Worm (Caenorhabditis elegans): ENCODE measurements around the gene F10G2.2.

- TF ChIP-seq ama-1 (optimal IDR thresholded peaks at IDR 0.05), result no peak
- TF ChIP-seq tbx-37 (GFP tag; conservative IDR thresholded peaks at IDR 0.05), result no peak
These were observed at the start of gene F10G2.2 for ce11 chrV:7330868-7331267.
